Worm (Caenorhabditis elegans) whole organism, L1 larva: ENCODE measurements around the gene srh-87.

ENCODE experiments used
- ets-5 ChIP-seq: fragments of 200-800 bp; sonication (Bioruptor generic); IDR thresholded peaks from 2 replicates; pipeline ENCODE4 v1.3.6; 2022; ENCODE audit warnings: missing genetic modification characterization, missing compliant biosample characterization
- lir-3 ChIP-seq: sonication (generic microtip); optimal IDR thresholded peaks from 2 replicates; lab custom pipeline; 2016; ENCODE audit warnings: mild to moderate bottlenecking, missing genetic modification characterization, moderate library complexity, missing compliant biosample characterization; ENCODE audit not compliant: poor library complexity
- snpc-4 ChIP-seq: fragments of 150-350 bp; optimal IDR thresholded peaks from 2 replicates; lab custom pipeline; 2014; ENCODE audit warnings: missing biosample characterization, missing genetic modification characterization

DNA sequence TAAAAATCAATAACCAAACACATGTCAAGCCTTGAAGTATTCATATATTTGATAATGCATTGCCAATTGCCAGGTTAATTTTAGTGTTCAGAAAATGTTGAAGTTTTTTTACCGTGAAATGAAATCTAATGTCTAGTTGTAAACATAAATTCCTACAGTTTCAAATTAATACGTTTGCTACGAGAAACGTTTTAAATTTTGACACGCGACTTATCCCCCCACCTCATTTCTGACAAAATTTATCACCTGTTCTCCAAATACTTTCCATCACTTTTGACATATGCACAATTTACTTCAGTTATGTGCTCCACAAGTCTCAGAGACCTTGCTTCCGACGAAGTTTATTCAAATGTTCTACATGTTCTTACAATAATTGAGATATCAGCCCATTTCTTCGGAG lies 31.6 kb downstream of the srh-87 start, which contains the start of gene srh-146:
- TF ChIP-seq ets-5 (GFP tag; lab: Robert Waterston, UW), result no peak
- no peak for TF ChIP-seq lir-3 (tag; lab: Kevin White, UChicago)
- no peak for TF ChIP-seq snpc-4 (tag; lab: Kevin White, UChicago)
